Worm (Caenorhabditis elegans): ENCODE measurements around the gene lgc-4.

lgc-4 gene

DNA sequence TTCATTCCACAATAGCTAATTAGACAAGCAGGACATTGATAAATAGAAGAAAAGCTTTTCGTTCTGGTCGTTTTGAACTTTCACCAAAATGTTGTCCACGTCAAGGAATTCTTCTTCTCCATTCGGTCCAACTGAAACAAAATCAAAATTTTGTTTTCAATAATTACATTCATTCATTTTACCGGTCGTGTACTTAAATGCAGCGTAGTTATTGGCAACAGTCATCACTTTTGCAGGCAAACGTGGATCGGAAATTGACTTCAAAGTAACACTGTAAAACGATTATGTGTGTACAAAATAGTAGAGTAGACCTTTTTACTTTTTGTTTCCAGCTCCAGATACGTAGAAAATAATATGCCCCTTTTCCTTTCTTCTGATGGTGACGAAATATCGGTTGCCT, 14.0 kb upstream of the lgc-4 start:
- TF ChIP-seq hpl-2 (GFP tag; optimal IDR thresholded peaks at IDR 0.05) (no peak), egl-27 (tag; optimal IDR thresholded peaks at IDR 0.05) (no peak), lin-13 (GFP tag; optimal IDR thresholded peaks at IDR 0.05) (no peak), nhr-84 (tag; optimal IDR thresholded peaks at IDR 0.05) (no peak), C04F5.9 (tag; optimal IDR thresholded peaks at IDR 0.05) (no peak), swsn-7 (tag; optimal IDR thresholded peaks at IDR 0.05) (no peak)

DNA sequence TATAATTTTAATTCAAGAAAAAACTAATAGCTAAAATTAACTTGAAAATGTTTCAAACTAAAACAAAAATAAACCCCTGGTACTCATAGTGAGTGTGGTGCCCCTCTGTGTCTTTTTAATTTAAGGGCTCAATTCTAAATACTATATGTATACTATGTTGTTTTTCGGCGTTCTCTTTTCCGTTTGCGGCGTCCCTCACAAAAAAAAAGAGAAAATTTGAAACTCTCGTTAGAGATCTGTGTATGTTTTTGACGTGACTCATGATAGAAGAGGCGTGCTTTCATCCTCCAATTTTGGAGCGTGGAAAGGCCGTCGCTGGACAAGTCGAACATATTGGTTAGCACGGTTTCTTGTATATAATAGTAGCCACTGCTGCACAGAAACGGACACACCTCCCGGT, 9.5 kb upstream of the lgc-4 start, which contains the start of gene pes-8:
TSS of gene pes-8 (plus strand) at position 301 of the 400 bp plus-strand sequence.
- TF ChIP-seq ztf-4 (tag; optimal IDR thresholded peaks at IDR 0.05): no peak
- TF ChIP-seq isw-1 (GFP tag; IDR thresholded peaks at IDR 0.05): no peak
- no peak for TF ChIP-seq elt-3 (tag; optimal IDR thresholded peaks at IDR 0.05)
- no peak for TF ChIP-seq zip-4 (GFP tag; optimal IDR thresholded peaks at IDR 0.05)
- TF ChIP-seq mef-2 (tag; optimal IDR thresholded peaks at IDR 0.05): no peak
- no peak for TF ChIP-seq dpl-1 (GFP tag; optimal IDR thresholded peaks at IDR 0.05)
- no peak for TF ChIP-seq nhr-28 (tag; optimal IDR thresholded peaks at IDR 0.05)
- no peak for TF ChIP-seq tbx-2 (tag; optimal IDR thresholded peaks at IDR 0.05)
- no peak for TF ChIP-seq fkh-8 (tag; optimal IDR thresholded peaks at IDR 0.05)
- TF ChIP-seq egl-27 (tag; optimal IDR thresholded peaks at IDR 0.05): no peak
- TF ChIP-seq unc-86 (tag; optimal IDR thresholded peaks at IDR 0.05): no peak
- TF ChIP-seq nhr-237 (tag; optimal IDR thresholded peaks at IDR 0.05): no peak
- TF ChIP-seq nhr-76 (tag; optimal IDR thresholded peaks at IDR 0.05): no peak
- no peak for TF ChIP-seq nhr-19 (GFP tag; conservative IDR thresholded peaks at IDR 0.05)

- no peak for TF ChIP-seq pqm-1 (tag; optimal IDR thresholded peaks at IDR 0.05)
- TF ChIP-seq nhr-85 (tag): peak; percentile 91
- peak in 2 of 6 experiments; percentile 6 to 71 for TF ChIP-seq elt-3 (tag; optimal IDR thresholded peaks at IDR 0.05)
- TF ChIP-seq nhr-90 (tag; optimal IDR thresholded peaks at IDR 0.05; ENCODE audit: poor library complexity): no peak
- no peak for TF ChIP-seq nhr-77 (tag; optimal IDR thresholded peaks at IDR 0.05)
- TF ChIP-seq mdl-1 (tag; optimal IDR thresholded peaks at IDR 0.05): peak in 1 of 2 experiments; percentile 10
- peak; percentile 64 for TF ChIP-seq nhr-20 (tag; optimal IDR thresholded peaks at IDR 0.05)
- no peak for TF ChIP-seq efl-1 (optimal IDR thresholded peaks at IDR 0.05)
- peak in 1 of 2 experiments; percentile 74 for TF ChIP-seq efl-1 (GFP tag; optimal IDR thresholded peaks at IDR 0.05 in 1 of 2)
- TF ChIP-seq blmp-1 (tag; optimal IDR thresholded peaks at IDR 0.05): peak; percentile 71
- TF ChIP-seq zip-4 (GFP tag; optimal IDR thresholded peaks at IDR 0.05): no peak
- TF ChIP-seq unc-98 (GFP tag; IDR thresholded peaks at IDR 0.05): no peak
- peak in 1 of 2 experiments; percentile 51 for TF ChIP-seq lin-35 (GFP tag; optimal IDR thresholded peaks at IDR 0.05)
- TF ChIP-seq snu-23 (GFP tag; optimal IDR thresholded peaks at IDR 0.05): peak; percentile 47
- TF ChIP-seq efl-3 (GFP tag; optimal IDR thresholded peaks at IDR 0.05): no peak
- TF ChIP-seq nhr-71 (tag; optimal IDR thresholded peaks at IDR 0.05): peak; percentile 83
- no peak for TF ChIP-seq unc-130 (tag; optimal IDR thresholded peaks at IDR 0.05)
- peak; percentile 27; the same call in 1 of the 2 replicates for TF ChIP-seq nhr-19 (GFP tag; conservative IDR thresholded peaks at IDR 0.05)
These were observed 6.2 kb upstream of the lgc-4 start for ce11 chrX:9248083-9248805.

ce11 chrX:9246625-9247024, 4.6 kb upstream of the lgc-4 start:
- no peak for TF ChIP-seq hlh-17 (GFP tag; optimal IDR thresholded peaks at IDR 0.05; ENCODE audit: borderline replicate concordance)
- no peak for TF ChIP-seq lin-35 (GFP tag; optimal IDR thresholded peaks at IDR 0.05)
- TF ChIP-seq ceh-88 (GFP tag; IDR thresholded peaks at IDR 0.05): no peak
- TF ChIP-seq grh-1 (GFP tag; IDR thresholded peaks at IDR 0.05): no peak
- TF ChIP-seq zag-1 (tag; optimal IDR thresholded peaks at IDR 0.05): no peak
- TF ChIP-seq hpl-2 (GFP tag; optimal IDR thresholded peaks at IDR 0.05): no peak
- TF ChIP-seq mef-2 (tag; optimal IDR thresholded peaks at IDR 0.05): no peak
- TF ChIP-seq C34B4.2 (tag; optimal IDR thresholded peaks at IDR 0.05): no peak
- TF ChIP-seq nhr-77 (tag; optimal IDR thresholded peaks at IDR 0.05): no peak
- TF ChIP-seq ceh-90 (tag; optimal IDR thresholded peaks at IDR 0.05): no peak
- TF ChIP-seq zip-4 (GFP tag; optimal IDR thresholded peaks at IDR 0.05): no peak
- TF ChIP-seq nhr-90 (tag; optimal IDR thresholded peaks at IDR 0.05; ENCODE audit: poor library complexity): no peak
- no peak for TF ChIP-seq aly-2 (tag; optimal IDR thresholded peaks at IDR 0.05)
- no peak for TF ChIP-seq nhr-84 (tag; optimal IDR thresholded peaks at IDR 0.05)
- TF ChIP-seq elt-2 (tag; optimal IDR thresholded peaks at IDR 0.05): no peak
- TF ChIP-seq jun-1 (tag; optimal IDR thresholded peaks at IDR 0.05): no peak
- TF ChIP-seq fkh-4 (tag; optimal IDR thresholded peaks at IDR 0.05; ENCODE audit: borderline replicate concordance): no peak
- TF ChIP-seq pag-3 (tag; optimal IDR thresholded peaks at IDR 0.05; ENCODE audit: borderline replicate concordance, insufficient read depth): no peak
- no peak for TF ChIP-seq ama-1 (optimal IDR thresholded peaks at IDR 0.05)
- no peak for TF ChIP-seq nhr-47 (tag; optimal IDR thresholded peaks at IDR 0.05)
- no peak for TF ChIP-seq lin-13 (GFP tag; optimal IDR thresholded peaks at IDR 0.05)

All from whole organism, L1 larva.